Fruit fly (Drosophila melanogaster) whole organism, embryonic: ENCODE measurements around the gene RhoGAP19D.
A peak's percentile ranks its signal among the peaks of the same experiment; 100 is the strongest.

Experiments
- Antp ChIP-seq: fragments of 200-800 bp; sonication (Bioruptor generic); optimal IDR thresholded peaks from 3 replicates; lab custom pipeline; 2016; ENCODE audit warnings: missing biosample characterization, missing genetic modification characterization
- BEAF-32 ChIP-seq: fragments of 200-800 bp; sonication (Bioruptor generic); optimal IDR thresholded peaks from 3 replicates; lab custom pipeline; 2017; ENCODE audit warnings: missing biosample characterization, missing genetic modification characterization, mild to moderate bottlenecking, moderate library complexity, missing genetic modification reagents
- CG10274 ChIP-seq: fragments of 200-800 bp; sonication (Bioruptor generic); optimal IDR thresholded peaks from 3 replicates; lab custom pipeline; 2017; ENCODE audit warnings: missing biosample characterization, mild to moderate bottlenecking, missing genetic modification characterization
- CG12071 ChIP-seq: fragments of 200-800 bp; sonication (Bioruptor generic); optimal IDR thresholded peaks from 3 replicates; lab custom pipeline; 2018; ENCODE audit warnings: missing biosample characterization, mild to moderate bottlenecking, missing genetic modification characterization
- CG12104 ChIP-seq: fragments of 200-800 bp; sonication (Bioruptor generic); optimal IDR thresholded peaks from 3 replicates; lab custom pipeline; 2016; ENCODE audit warnings: missing biosample characterization, missing genetic modification characterization
- CG14050 ChIP-seq: fragments of 200-800 bp; sonication (Bioruptor generic); IDR thresholded peaks from 3 replicates; pipeline ENCODE4 v1.3.6; 2022; ENCODE audit warnings: missing biosample characterization, missing genetic modification characterization
- CG15011 ChIP-seq: fragments of 200-800 bp; sonication (Bioruptor generic); optimal IDR thresholded peaks from 3 replicates; lab custom pipeline; 2018; ENCODE audit warnings: missing biosample characterization, mild to moderate bottlenecking, missing genetic modification characterization
- CG15269 ChIP-seq: fragments of 200-800 bp; sonication (Bioruptor generic); optimal IDR thresholded peaks from 2 replicates; lab custom pipeline; 2018; ENCODE audit warnings: missing biosample characterization, mild to moderate bottlenecking, missing genetic modification characterization, moderate library complexity
- CG18262 ChIP-seq: fragments of 200-800 bp; optimal IDR thresholded peaks from 3 replicates; lab custom pipeline; 2019; ENCODE audit warnings: missing biosample characterization, mild to moderate bottlenecking, missing genetic modification characterization, moderate library complexity
- CG18476 ChIP-seq: fragments of 200-800 bp; sonication (Bioruptor generic); optimal IDR thresholded peaks from 2 replicates; lab custom pipeline; 2016; ENCODE audit warnings: missing biosample characterization, mild to moderate bottlenecking, missing genetic modification characterization
- CG2199 ChIP-seq: fragments of 200-800 bp; sonication (Bioruptor generic); IDR thresholded peaks from 3 replicates; pipeline ENCODE4 v1.3.6; 2022; ENCODE audit warnings: missing biosample characterization, missing genetic modification characterization
- CG2678 ChIP-seq: fragments of 200-800 bp; sonication (Bioruptor generic); optimal IDR thresholded peaks from 3 replicates; lab custom pipeline; 2019; ENCODE audit warnings: missing biosample characterization, mild to moderate bottlenecking, missing genetic modification characterization, moderate library complexity
- CG30431 ChIP-seq: fragments of 200-800 bp; sonication (Bioruptor generic); optimal IDR thresholded peaks from 2 replicates; lab custom pipeline; 2017; ENCODE audit warnings: missing biosample characterization, missing genetic modification characterization
- CG31388 ChIP-seq: fragments of 200-800 bp; sonication (Bioruptor generic); optimal IDR thresholded peaks from 2 replicates; lab custom pipeline; 2016; ENCODE audit warnings: missing biosample characterization, missing genetic modification characterization
- CG3163 ChIP-seq: fragments of 200-800 bp; sonication (Bioruptor generic); optimal IDR thresholded peaks from 3 replicates; lab custom pipeline; 2016; ENCODE audit warnings: missing biosample characterization, missing genetic modification characterization
- CG4424 ChIP-seq: fragments of 200-800 bp; sonication (Bioruptor generic); optimal IDR thresholded peaks from 3 replicates; lab custom pipeline; 2016; ENCODE audit warnings: missing biosample characterization, missing genetic modification characterization
- CG8388 ChIP-seq: fragments of 200-800 bp; sonication (Bioruptor generic); optimal IDR thresholded peaks from 2 replicates; lab custom pipeline; 2019; ENCODE audit warnings: missing biosample characterization, mild to moderate bottlenecking, missing genetic modification characterization, moderate library complexity
- Chrac-16 ChIP-seq: fragments of 200-800 bp; sonication (Bioruptor generic); optimal IDR thresholded peaks from 3 replicates; lab custom pipeline; 2016; ENCODE audit warnings: missing biosample characterization, missing genetic modification characterization
- CoRest ChIP-seq: fragments of 200-800 bp; sonication (Bioruptor generic); optimal IDR thresholded peaks from 3 replicates; lab custom pipeline; 2018; ENCODE audit warnings: missing biosample characterization, mild to moderate bottlenecking, missing genetic modification characterization, moderate library complexity
- Hey ChIP-seq: fragments of 200-800 bp; sonication (Bioruptor generic); optimal IDR thresholded peaks from 3 replicates; lab custom pipeline; 2018; ENCODE audit warnings: missing biosample characterization, mild to moderate bottlenecking, missing genetic modification characterization
- Hmx ChIP-seq: fragments of 200-800 bp; sonication (Bioruptor generic); optimal IDR thresholded peaks from 2 replicates; lab custom pipeline; 2016; ENCODE audit warnings: missing biosample characterization, missing genetic modification characterization
- Hr3 ChIP-seq: fragments of 200-800 bp; sonication (Bioruptor generic); optimal IDR thresholded peaks from 3 replicates; lab custom pipeline; 2016; ENCODE audit warnings: missing biosample characterization, missing genetic modification characterization
- Hr39 ChIP-seq: fragments of >200 bp; optimal IDR thresholded peaks from 2 replicates; lab custom pipeline; 2017
- Hr51 ChIP-seq, 2 experiments: fragments of 200-800 bp; sonication (Bioruptor generic); optimal IDR thresholded peaks; 2 replicates in 1 of 2; 3 replicates in 1 of 2; lab custom pipeline; 2016 to 2018; ENCODE audit warnings: missing biosample characterization in 2 of 2, missing genetic modification characterization in 2 of 2, mild to moderate bottlenecking in 1 of 2, moderate library complexity in 1 of 2
- Lhr ChIP-seq: fragments of 200-800 bp; sonication (Bioruptor generic); optimal IDR thresholded peaks from 3 replicates; lab custom pipeline; 2017; ENCODE audit warnings: mild to moderate bottlenecking, missing biosample characterization, missing genetic modification reagents, missing genetic modification characterization
- MESR4 ChIP-seq: fragments of 200-800 bp; sonication (Bioruptor generic); optimal IDR thresholded peaks from 2 replicates; lab custom pipeline; 2018; ENCODE audit warnings: missing biosample characterization, mild to moderate bottlenecking, missing genetic modification characterization, moderate library complexity
- NfI ChIP-seq: fragments of 200-800 bp; sonication (Bioruptor generic); optimal IDR thresholded peaks from 3 replicates; lab custom pipeline; 2018; ENCODE audit warnings: missing biosample characterization, mild to moderate bottlenecking, missing genetic modification characterization, moderate library complexity
- Oaz ChIP-seq: fragments of 200-800 bp; sonication (Bioruptor generic); IDR thresholded peaks from 2 replicates; pipeline ENCODE4 v1.3.6; 2022; ENCODE audit warnings: missing biosample characterization, missing genetic modification characterization
- Vsx1 ChIP-seq: fragments of 200-800 bp; sonication (Bioruptor generic); optimal IDR thresholded peaks from 2 replicates; lab custom pipeline; 2017; ENCODE audit warnings: missing biosample characterization, mild to moderate bottlenecking, missing genetic modification characterization, missing genetic modification reagents
- ac ChIP-seq: fragments of 200-800 bp; sonication (Bioruptor generic); optimal IDR thresholded peaks from 3 replicates; lab custom pipeline; 2017; ENCODE audit warnings: missing biosample characterization, mild to moderate bottlenecking, missing genetic modification characterization
- al ChIP-seq: fragments of 200-800 bp; sonication (Bioruptor generic); IDR thresholded peaks from 2 replicates; pipeline ENCODE4 v1.3.6; 2022; ENCODE audit warnings: missing biosample characterization, missing genetic modification characterization
- chm ChIP-seq: fragments of 200-800 bp; sonication (Bioruptor generic); IDR thresholded peaks from 2 replicates; pipeline ENCODE4 v1.3.6; 2022; ENCODE audit warnings: missing biosample characterization, missing genetic modification characterization
- croc ChIP-seq: fragments of 200-800 bp; sonication (Bioruptor generic); conservative IDR thresholded peaks from 3 replicates; pipeline ENCODE4 v1.3.6; 2022; ENCODE audit warnings: missing biosample characterization, missing genetic modification characterization
- ind ChIP-seq: fragments of 200-800 bp; sonication (Bioruptor generic); optimal IDR thresholded peaks from 3 replicates; lab custom pipeline; 2016; ENCODE audit warnings: missing biosample characterization, missing genetic modification characterization
- kni ChIP-seq: fragments of 200-800 bp; sonication (Bioruptor generic); optimal IDR thresholded peaks from 3 replicates; lab custom pipeline; 2017; ENCODE audit warnings: mild to moderate bottlenecking, missing biosample characterization, missing genetic modification reagents, missing genetic modification characterization
- lab ChIP-seq: fragments of 200-800 bp; sonication (Bioruptor generic); optimal IDR thresholded peaks from 3 replicates; lab custom pipeline; 2017; ENCODE audit warnings: missing biosample characterization, missing genetic modification characterization, mild to moderate bottlenecking, moderate library complexity, missing genetic modification reagents
- nerfin-1 ChIP-seq: fragments of 200-800 bp; sonication (Bioruptor generic); optimal IDR thresholded peaks from 3 replicates; lab custom pipeline; 2019; ENCODE audit warnings: missing biosample characterization, mild to moderate bottlenecking, missing genetic modification characterization, moderate library complexity
- odd ChIP-seq: fragments of 200-800 bp; sonication (Bioruptor generic); optimal IDR thresholded peaks from 2 replicates; lab custom pipeline; 2017; ENCODE audit warnings: missing biosample characterization, mild to moderate bottlenecking, missing genetic modification characterization
- onecut ChIP-seq: fragments of 200-800 bp; sonication (Bioruptor generic); IDR thresholded peaks from 2 replicates; pipeline ENCODE4 v1.3.6; 2022; ENCODE audit warnings: missing biosample characterization, missing genetic modification characterization
- pan ChIP-seq, 4 experiments: fragments of >200 bp in 3 of 4; fragments of 200-800 bp in 1 of 4; sonication (Bioruptor generic) in 1 of 4; optimal IDR thresholded peaks in 3 of 4; IDR thresholded peaks in 1 of 4; 2 replicates each; pipeline versions ENCODE4 v1.3.6 to Lab custom; 2017 to 2022; ENCODE audit warnings: missing biosample characterization in 2 of 4, missing genetic modification characterization in 2 of 4, mixed read lengths in 1 of 4
- pum ChIP-seq: fragments of 200-800 bp; sonication (Bioruptor generic); optimal IDR thresholded peaks from 2 replicates; lab custom pipeline; 2016; ENCODE audit warnings: missing biosample characterization, missing genetic modification characterization
- ranshi ChIP-seq: fragments of 200-800 bp; sonication (Bioruptor generic); IDR thresholded peaks from 2 replicates; pipeline ENCODE4 v1.3.6; 2022; ENCODE audit warnings: missing biosample characterization, missing genetic modification characterization
- ro ChIP-seq: fragments of 200-800 bp; sonication (Bioruptor generic); IDR thresholded peaks from 2 replicates; pipeline ENCODE4 v1.3.6; 2022; ENCODE audit warnings: missing biosample characterization, missing genetic modification characterization
- sens-2 ChIP-seq: fragments of 200-800 bp; sonication (Bioruptor generic); IDR thresholded peaks from 2 replicates; pipeline ENCODE4 v1.3.6; 2022; ENCODE audit warnings: missing biosample characterization, missing genetic modification characterization
- sim ChIP-seq: fragments of 200-800 bp; sonication (Bioruptor generic); IDR thresholded peaks from 2 replicates; pipeline ENCODE4 v1.3.6; 2022; ENCODE audit warnings: missing biosample characterization, missing genetic modification characterization
- slou ChIP-seq: fragments of 200-800 bp; sonication (Bioruptor generic); optimal IDR thresholded peaks from 3 replicates; lab custom pipeline; 2016; ENCODE audit warnings: missing biosample characterization, missing genetic modification characterization
- stwl ChIP-seq: fragments of 200-800 bp; sonication (Bioruptor generic); optimal IDR thresholded peaks from 3 replicates; lab custom pipeline; 2018; ENCODE audit warnings: missing biosample characterization, mild to moderate bottlenecking, missing genetic modification characterization, moderate library complexity
- tgo ChIP-seq: fragments of 200-800 bp; sonication (Bioruptor generic); IDR thresholded peaks from 3 replicates; pipeline ENCODE4 v1.3.6; 2022; ENCODE audit warnings: missing biosample characterization, missing genetic modification characterization
- tx ChIP-seq: fragments of 200-800 bp; sonication (Bioruptor generic); optimal IDR thresholded peaks from 2 replicates; lab custom pipeline; 2016; ENCODE audit warnings: missing biosample characterization, missing genetic modification characterization
- unc-4 ChIP-seq: fragments of 200-800 bp; sonication (Bioruptor generic); IDR thresholded peaks from 2 replicates; pipeline ENCODE4 v1.3.6; 2022; ENCODE audit warnings: missing biosample characterization, missing genetic modification characterization; ENCODE audit not compliant: partially characterized antibody

The RhoGAP19D gene

DNA sequence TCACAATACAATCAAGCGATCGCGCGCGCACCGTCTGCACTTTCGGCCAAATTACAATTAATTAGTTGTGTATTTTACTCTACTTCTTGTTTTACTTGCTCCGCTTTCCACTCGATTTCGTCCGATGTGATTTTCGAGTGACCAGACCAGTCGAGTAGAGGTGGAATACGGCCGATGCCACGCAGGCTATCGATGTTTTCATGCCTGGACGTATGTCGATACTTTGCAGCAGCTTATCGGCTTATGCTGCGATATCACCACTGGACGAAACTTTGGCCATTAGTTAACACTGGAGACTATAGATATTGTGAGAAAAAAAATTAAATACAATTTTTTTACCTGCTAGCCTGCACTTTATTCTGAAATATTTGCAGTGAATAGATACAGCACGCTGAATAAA, at the start of gene RhoGAP19D (continued):
- TF ChIP-seq nerfin-1 (tag; lab: Kevin White, UChicago), result no peak
- no peak for TF ChIP-seq sens-2 (GFP tag; lab: Robert Waterston, UW)
- no peak for TF ChIP-seq pan (optimal IDR thresholded peaks at IDR 0.05; lab: Kevin White, UChicago)
- peak in 1 of 2 experiments; percentile 57 for TF ChIP-seq pan (GFP tag; optimal IDR thresholded peaks at IDR 0.05 in 1 of 2, IDR thresholded peaks at IDR 0.05 in 1 of 2)
- peak; percentile 3 for TF ChIP-seq kni (GFP tag; lab: Kevin White, UChicago)
- peak; percentile 93 for TF ChIP-seq BEAF-32 (GFP tag; lab: Kevin White, UChicago)
- peak; percentile 66 for TF ChIP-seq ind (GFP tag; lab: Kevin White, UChicago)
- peak; percentile 86 for TF ChIP-seq unc-4 (GFP tag; lab: Robert Waterston, UW)
- TF ChIP-seq Hmx (GFP tag; lab: Kevin White, UChicago), result no peak
- no peak for TF ChIP-seq chm (GFP tag; lab: Robert Waterston, UW)
- peak; percentile 79 for TF ChIP-seq Antp (GFP tag; lab: Kevin White, UChicago)
- 0 out of 2 replicates have a peak, but pooled peaks have one; percentile 16 for TF ChIP-seq onecut (GFP tag; lab: Robert Waterston, UW)
- TF ChIP-seq ac (GFP tag; lab: Kevin White, UChicago), result no peak
- peak; percentile 50 for TF ChIP-seq al (GFP tag; lab: Robert Waterston, UW)
- TF ChIP-seq CG4424 (GFP tag; lab: Kevin White, UChicago), result peak; percentile 48
- no peak for TF ChIP-seq Hr39 (lab: Kevin White, UChicago)
- TF ChIP-seq CG14050 (GFP tag; lab: Robert Waterston, UW), result no peak
- TF ChIP-seq tx (GFP tag; lab: Kevin White, UChicago), result peak; percentile 54
- TF ChIP-seq CG2199, result no peak
- TF ChIP-seq CG18476 (GFP tag; lab: Kevin White, UChicago), result no peak
- no peak for TF ChIP-seq CG30431 (GFP tag; lab: Kevin White, UChicago)
- peak; percentile 11 for TF ChIP-seq CG2678 (tag; lab: Kevin White, UChicago)
- no peak for TF ChIP-seq odd (GFP tag; lab: Kevin White, UChicago)
- TF ChIP-seq CG15011 (GFP tag; lab: Kevin White, UChicago), result no peak
- peak; percentile 90 for TF ChIP-seq stwl (tag; lab: Kevin White, UChicago)
- peak; percentile 26 for TF ChIP-seq pum
- peak; percentile 62 for TF ChIP-seq MESR4 (GFP tag; lab: Kevin White, UChicago)
- TF ChIP-seq tgo (GFP tag; lab: Robert Waterston, UW), result peak; percentile 39; the same call in 2 of the 3 replicates
- no peak for TF ChIP-seq CG10274
- peak; percentile 75 for TF ChIP-seq lab
- peak; percentile 25 for TF ChIP-seq CG15269 (tag; lab: Kevin White, UChicago)
- peak; percentile 38 for TF ChIP-seq CG3163
- no peak for TF ChIP-seq ro (GFP tag; lab: Robert Waterston, UW)
- TF ChIP-seq sim (GFP tag; lab: Robert Waterston, UW), result no peak
- peak; percentile 28 for TF ChIP-seq CoRest (tag; lab: Kevin White, UChicago)
- TF ChIP-seq slou (GFP tag; lab: Kevin White, UChicago), result peak; percentile 19
- TF ChIP-seq NfI (GFP tag; lab: Kevin White, UChicago), result peak; percentile 52
- TF ChIP-seq CG18262 (tag; lab: Kevin White, UChicago), result no peak
- no peak for TF ChIP-seq CG31388 (GFP tag; lab: Kevin White, UChicago)
- no peak for TF ChIP-seq Oaz (GFP tag; lab: Robert Waterston, UW)
- TF ChIP-seq CG8388 (GFP tag; lab: Kevin White, UChicago), result no peak
- 0 out of 2 replicates have a peak, but pooled peaks have one; percentile 39 for TF ChIP-seq ranshi (GFP tag; lab: Robert Waterston, UW)
- TF ChIP-seq Hr3, result peak; percentile 44
- no peak for TF ChIP-seq CG12104 (GFP tag; lab: Kevin White, UChicago)
- TF ChIP-seq Hey (tag; lab: Kevin White, UChicago), result peak; percentile 14
- TF ChIP-seq croc (GFP tag; lab: Robert Waterston, UW), result no peak
- peak; percentile 49 for TF ChIP-seq Chrac-16 (GFP tag; lab: Kevin White, UChicago)
- peak; percentile 12 for TF ChIP-seq Vsx1 (GFP tag; lab: Kevin White, UChicago)
- peak; percentile 6 for TF ChIP-seq CG12071 (GFP tag; lab: Kevin White, UChicago)
- TF ChIP-seq Hr51 (GFP tag; optimal IDR thresholded peaks at IDR 0.05; lab: Kevin White, UChicago), result peak in 1 of 2 experiments; percentile 69
- peak; percentile 44 for TF ChIP-seq Lhr (GFP tag; lab: Kevin White, UChicago)
